1 fruit fly cellular context compared by ENCODE assay signal in genomic region chr2L:6648163-6648628, dm6.
TF ChIP-seq lines count a peak whose summit lies in the region.

No protein-coding gene starts in this region.

TF ChIP-seq in whole organism, embryonic, 481 proteins besides CTCF, POLR2A, EP300 and RAD21 (continued from another document and continues in another):
- peak; percentile 93 for TF ChIP-seq CG9932 (GFP tag; IDR thresholded peaks at IDR 0.05; lab: Robert Waterston, UW)
- TF ChIP-seq hbn (GFP tag; IDR thresholded peaks at IDR 0.05; lab: Robert Waterston, UW; ENCODE audit: partially characterized antibody): no peak
- TF ChIP-seq exex (tag; optimal IDR thresholded peaks at IDR 0.05; lab: Kevin White, UChicago): peak; percentile 81
- peak; percentile 95 for TF ChIP-seq CG18619 (GFP tag; optimal IDR thresholded peaks at IDR 0.05; lab: Kevin White, UChicago)
- TF ChIP-seq pfk (GFP tag; optimal IDR thresholded peaks at IDR 0.05; lab: Kevin White, UChicago): peak; percentile 56
- TF ChIP-seq HmgZ (tag; optimal IDR thresholded peaks at IDR 0.05; lab: Kevin White, UChicago): peak; percentile 98
- TF ChIP-seq hth (optimal IDR thresholded peaks at IDR 0.05; lab: Kevin White, UChicago): no peak
- TF ChIP-seq stwl (tag; optimal IDR thresholded peaks at IDR 0.05; lab: Kevin White, UChicago): peak; percentile 64
- TF ChIP-seq Hr51 (GFP tag; optimal IDR thresholded peaks at IDR 0.05; lab: Kevin White, UChicago): peak; percentile 91 to 97
- peak; percentile 94 for TF ChIP-seq CG13894 (tag; optimal IDR thresholded peaks at IDR 0.05; lab: Kevin White, UChicago)
- peak; percentile 88 for TF ChIP-seq CG5245 (GFP tag; optimal IDR thresholded peaks at IDR 0.05; lab: Kevin White, UChicago)
- TF ChIP-seq otp (GFP tag; IDR thresholded peaks at IDR 0.05; lab: Robert Waterston, UW): peak; percentile 82
- TF ChIP-seq org-1 (GFP tag; optimal IDR thresholded peaks at IDR 0.05; lab: Kevin White, UChicago): peak; percentile 94
- TF ChIP-seq tup (GFP tag; optimal IDR thresholded peaks at IDR 0.05; lab: Kevin White, UChicago): peak; percentile 83
- no peak for TF ChIP-seq Opbp (GFP tag; IDR thresholded peaks at IDR 0.05; lab: Robert Waterston, UW; ENCODE audit: partially characterized antibody)
- TF ChIP-seq CG7963 (GFP tag; IDR thresholded peaks at IDR 0.05; lab: Robert Waterston, UW; ENCODE audit: partially characterized antibody): no peak
- no peak; the same call in 3 of the 4 replicates for TF ChIP-seq Dll (GFP tag; IDR thresholded peaks at IDR 0.05; lab: Robert Waterston, UW; ENCODE audit: partially characterized antibody)
- TF ChIP-seq gcm (GFP tag; optimal IDR thresholded peaks at IDR 0.05; lab: Kevin White, UChicago): peak; percentile 93
- peak; percentile 93 for TF ChIP-seq CG11723 (GFP tag; optimal IDR thresholded peaks at IDR 0.05; lab: Kevin White, UChicago)
- TF ChIP-seq CG34376 (GFP tag; optimal IDR thresholded peaks at IDR 0.05; lab: Kevin White, UChicago): peak; percentile 95
- peak; percentile 95 for TF ChIP-seq Abd-B (GFP tag; optimal IDR thresholded peaks at IDR 0.05; lab: Kevin White, UChicago)
- no peak for TF ChIP-seq z (GFP tag; IDR thresholded peaks at IDR 0.05; lab: Robert Waterston, UW)
- TF ChIP-seq sug (tag; optimal IDR thresholded peaks at IDR 0.05; lab: Kevin White, UChicago): peak; percentile 95
- TF ChIP-seq Fer2 (tag; optimal IDR thresholded peaks at IDR 0.05; lab: Kevin White, UChicago): peak; percentile 92
- peak; percentile 89 for TF ChIP-seq tx (GFP tag; optimal IDR thresholded peaks at IDR 0.05; lab: Kevin White, UChicago)
- TF ChIP-seq Hr39 (optimal IDR thresholded peaks at IDR 0.05; lab: Kevin White, UChicago): no peak
- TF ChIP-seq HLH3B (GFP tag; IDR thresholded peaks at IDR 0.05; lab: Robert Waterston, UW): peak; percentile 89
- TF ChIP-seq CG15696 (tag; optimal IDR thresholded peaks at IDR 0.05; lab: Kevin White, UChicago): peak; percentile 96
- peak; percentile 95 for TF ChIP-seq Mad (GFP tag; optimal IDR thresholded peaks at IDR 0.05; lab: Kevin White, UChicago)
- peak; percentile 88 for TF ChIP-seq ems (GFP tag; optimal IDR thresholded peaks at IDR 0.05; lab: Kevin White, UChicago)
- peak; percentile 83 for TF ChIP-seq CG8089 (GFP tag; optimal IDR thresholded peaks at IDR 0.05; lab: Kevin White, UChicago)
- TF ChIP-seq jumu (GFP tag; optimal IDR thresholded peaks at IDR 0.05; lab: Kevin White, UChicago): peak; percentile 88
- TF ChIP-seq CG16779 (GFP tag; IDR thresholded peaks at IDR 0.05; lab: Robert Waterston, UW): peak; percentile 77
- TF ChIP-seq pho (GFP tag; optimal IDR thresholded peaks at IDR 0.05; lab: Kevin White, UChicago): peak; percentile 95
- TF ChIP-seq al (GFP tag; IDR thresholded peaks at IDR 0.05; lab: Robert Waterston, UW): peak; percentile 91
- peak; percentile 99 for TF ChIP-seq Med (GFP tag; lab: Kevin White, UChicago)
- TF ChIP-seq Fer1 (GFP tag; optimal IDR thresholded peaks at IDR 0.05; lab: Kevin White, UChicago): peak; percentile 97
- TF ChIP-seq CG33213 (GFP tag; optimal IDR thresholded peaks at IDR 0.05; lab: Kevin White, UChicago): peak; percentile 88
- peak; percentile 96 for TF ChIP-seq CG7556 (GFP tag; optimal IDR thresholded peaks at IDR 0.05; lab: Kevin White, UChicago)
- TF ChIP-seq CG3838 (GFP tag; optimal IDR thresholded peaks at IDR 0.05; lab: Kevin White, UChicago): peak; percentile 96
- TF ChIP-seq bcd (GFP tag; optimal IDR thresholded peaks at IDR 0.05; lab: Kevin White, UChicago): peak; percentile 96
- TF ChIP-seq bab2 (GFP tag; optimal IDR thresholded peaks at IDR 0.05; lab: Kevin White, UChicago): peak; percentile 93
- peak; percentile 96 for TF ChIP-seq dmrt99B (tag; optimal IDR thresholded peaks at IDR 0.05; lab: Kevin White, UChicago)
- peak; percentile 97 for TF ChIP-seq CG2120 (GFP tag; optimal IDR thresholded peaks at IDR 0.05; lab: Kevin White, UChicago)
- TF ChIP-seq bsh (GFP tag; optimal IDR thresholded peaks at IDR 0.05; lab: Kevin White, UChicago): peak; percentile 77 to 92
- TF ChIP-seq tin (GFP tag; optimal IDR thresholded peaks at IDR 0.05; lab: Kevin White, UChicago): peak; percentile 96
- TF ChIP-seq D19B (GFP tag; optimal IDR thresholded peaks at IDR 0.05; lab: Kevin White, UChicago): peak; percentile 91
- TF ChIP-seq E2f2 (GFP tag; IDR thresholded peaks at IDR 0.05; lab: Robert Waterston, UW): peak; percentile 80
- TF ChIP-seq gfzf (GFP tag; optimal IDR thresholded peaks at IDR 0.05; lab: Kevin White, UChicago): peak; percentile 15
- peak; percentile 97 for TF ChIP-seq CG9727 (GFP tag; optimal IDR thresholded peaks at IDR 0.05; lab: Kevin White, UChicago)
- TF ChIP-seq B-H2 (GFP tag; optimal IDR thresholded peaks at IDR 0.05; lab: Kevin White, UChicago): peak; percentile 95
- peak; percentile 48 for TF ChIP-seq crol (GFP tag; IDR thresholded peaks at IDR 0.05; lab: Robert Waterston, UW)
- TF ChIP-seq bigmax (GFP tag; optimal IDR thresholded peaks at IDR 0.05; lab: Kevin White, UChicago): no peak
- peak; percentile 89 for TF ChIP-seq H15 (GFP tag; IDR thresholded peaks at IDR 0.05; lab: Robert Waterston, UW)
- peak; percentile 96 for TF ChIP-seq Hr3 (GFP tag; optimal IDR thresholded peaks at IDR 0.05; lab: Kevin White, UChicago)
- TF ChIP-seq chinmo (GFP tag; IDR thresholded peaks at IDR 0.05; lab: Robert Waterston, UW; ENCODE audit: partially characterized antibody): no peak
- TF ChIP-seq Six4 (GFP tag; optimal IDR thresholded peaks at IDR 0.05; lab: Kevin White, UChicago): peak; percentile 93
- peak; percentile 89 for TF ChIP-seq CG32772 (GFP tag; IDR thresholded peaks at IDR 0.05; lab: Robert Waterston, UW)
- TF ChIP-seq CG15479 (GFP tag; optimal IDR thresholded peaks at IDR 0.05; lab: Kevin White, UChicago): peak; percentile 47
- TF ChIP-seq CG33557 (GFP tag; optimal IDR thresholded peaks at IDR 0.05; lab: Kevin White, UChicago): peak; percentile 89
- peak; percentile 80 for TF ChIP-seq Optix (GFP tag; IDR thresholded peaks at IDR 0.05; lab: Robert Waterston, UW)
- TF ChIP-seq CG8478 (optimal IDR thresholded peaks at IDR 0.05; lab: Kevin White, UChicago): no peak
- TF ChIP-seq CG18764 (GFP tag; optimal IDR thresholded peaks at IDR 0.05; lab: Kevin White, UChicago): peak; percentile 91
- peak; percentile 92 for TF ChIP-seq stc (GFP tag; IDR thresholded peaks at IDR 0.05; lab: Robert Waterston, UW)
- peak; percentile 81 for TF ChIP-seq Nf-YB (GFP tag; optimal IDR thresholded peaks at IDR 0.05; lab: Kevin White, UChicago)
- peak; percentile 96 for TF ChIP-seq tio (GFP tag; optimal IDR thresholded peaks at IDR 0.05; lab: Kevin White, UChicago)
- peak; percentile 89 for TF ChIP-seq cato (GFP tag; optimal IDR thresholded peaks at IDR 0.05; lab: Kevin White, UChicago; ENCODE audit: borderline replicate concordance)
- no peak for TF ChIP-seq CG2129 (GFP tag; IDR thresholded peaks at IDR 0.05; lab: Robert Waterston, UW; ENCODE audit: partially characterized antibody)
- TF ChIP-seq Pdp1 (GFP tag; optimal IDR thresholded peaks at IDR 0.05; lab: Kevin White, UChicago): peak; percentile 66 to 94
- TF ChIP-seq CkIIα-i1 (GFP tag; IDR thresholded peaks at IDR 0.05; lab: Robert Waterston, UW): peak; percentile 75
- peak; percentile 94 for TF ChIP-seq esg (GFP tag; conservative IDR thresholded peaks at IDR 0.05; lab: Robert Waterston, UW)
- TF ChIP-seq BEAF-32 (GFP tag; optimal IDR thresholded peaks at IDR 0.05; lab: Kevin White, UChicago): peak; percentile 46
- TF ChIP-seq Dbx (GFP tag; IDR thresholded peaks at IDR 0.05; lab: Robert Waterston, UW): peak; percentile 94
- peak; percentile 95 for TF ChIP-seq CG17359 (tag; optimal IDR thresholded peaks at IDR 0.05; lab: Kevin White, UChicago)
- TF ChIP-seq MTF-1 (GFP tag; optimal IDR thresholded peaks at IDR 0.05; lab: Kevin White, UChicago; ENCODE audit: borderline replicate concordance): peak; percentile 82
- peak; percentile 72 for TF ChIP-seq Myb (GFP tag; optimal IDR thresholded peaks at IDR 0.05; lab: Kevin White, UChicago)
- TF ChIP-seq CoRest (tag; optimal IDR thresholded peaks at IDR 0.05; lab: Kevin White, UChicago): peak; percentile 98
- peak; percentile 94 for TF ChIP-seq zfh2 (GFP tag; optimal IDR thresholded peaks at IDR 0.05; lab: Kevin White, UChicago)
- peak; percentile 95 for TF ChIP-seq CG18262 (tag; optimal IDR thresholded peaks at IDR 0.05; lab: Kevin White, UChicago)
- TF ChIP-seq CG7839 (tag; optimal IDR thresholded peaks at IDR 0.05; lab: Kevin White, UChicago): peak; percentile 97
- TF ChIP-seq trh (GFP tag; optimal IDR thresholded peaks at IDR 0.05; lab: Kevin White, UChicago): peak; percentile 94
- TF ChIP-seq CG8359 (GFP tag; optimal IDR thresholded peaks at IDR 0.05; lab: Kevin White, UChicago; ENCODE audit: borderline replicate concordance): peak; percentile 85
- peak; percentile 95 for TF ChIP-seq slbo (GFP tag; IDR thresholded peaks at IDR 0.05; lab: Robert Waterston, UW)
- peak; percentile 94 for TF ChIP-seq CG10654 (GFP tag; optimal IDR thresholded peaks at IDR 0.05; lab: Kevin White, UChicago)
- TF ChIP-seq ro (GFP tag; IDR thresholded peaks at IDR 0.05; lab: Robert Waterston, UW): peak; percentile 80
- TF ChIP-seq Rx (GFP tag; IDR thresholded peaks at IDR 0.05; lab: Robert Waterston, UW): peak; percentile 80
- peak; percentile 85 for TF ChIP-seq CG17186 (GFP tag; optimal IDR thresholded peaks at IDR 0.05; lab: Kevin White, UChicago)
- TF ChIP-seq Neu2 (GFP tag; optimal IDR thresholded peaks at IDR 0.05; lab: Kevin White, UChicago; ENCODE audit: borderline replicate concordance): peak; percentile 6
- peak; percentile 97 for TF ChIP-seq lilli (GFP tag; optimal IDR thresholded peaks at IDR 0.05; lab: Kevin White, UChicago)
- TF ChIP-seq CG9797 (GFP tag; optimal IDR thresholded peaks at IDR 0.05; lab: Kevin White, UChicago): peak; percentile 35
- TF ChIP-seq CG11093 (GFP tag; IDR thresholded peaks at IDR 0.05; lab: Robert Waterston, UW): peak; percentile 80
- TF ChIP-seq klu (GFP tag; IDR thresholded peaks at IDR 0.05; lab: Robert Waterston, UW): peak; percentile 89
- TF ChIP-seq CG9215 (GFP tag; IDR thresholded peaks at IDR 0.05; lab: Robert Waterston, UW): peak; percentile 93
- TF ChIP-seq CG12236 (GFP tag; optimal IDR thresholded peaks at IDR 0.05; lab: Kevin White, UChicago): peak; percentile 85
- TF ChIP-seq CG11085 (GFP tag; IDR thresholded peaks at IDR 0.05; lab: Robert Waterston, UW): peak; percentile 83
- TF ChIP-seq GATAe (GFP tag; conservative IDR thresholded peaks at IDR 0.05; lab: Robert Waterston, UW): peak; percentile 86
- peak; percentile 93 for TF ChIP-seq mam (GFP tag; optimal IDR thresholded peaks at IDR 0.05; lab: Kevin White, UChicago)
- peak; percentile 90 for TF ChIP-seq CG15514 (GFP tag; optimal IDR thresholded peaks at IDR 0.05; lab: Kevin White, UChicago)
- no peak for TF ChIP-seq CG42726 (GFP tag; IDR thresholded peaks at IDR 0.05; lab: Robert Waterston, UW; ENCODE audit: partially characterized antibody)
- peak; percentile 83 for TF ChIP-seq p53 (GFP tag; optimal IDR thresholded peaks at IDR 0.05; lab: Kevin White, UChicago)
- TF ChIP-seq mirr (GFP tag; optimal IDR thresholded peaks at IDR 0.05; lab: Kevin White, UChicago): peak; percentile 87
- no peak for TF ChIP-seq bbx (GFP tag; IDR thresholded peaks at IDR 0.05; lab: Robert Waterston, UW; ENCODE audit: partially characterized antibody)
- TF ChIP-seq dm (GFP tag; optimal IDR thresholded peaks at IDR 0.05; lab: Kevin White, UChicago): peak; percentile 88
- peak; percentile 98 for TF ChIP-seq CG13775 (GFP tag; optimal IDR thresholded peaks at IDR 0.05; lab: Kevin White, UChicago)
- TF ChIP-seq nau (GFP tag; optimal IDR thresholded peaks at IDR 0.05; lab: Kevin White, UChicago): peak; percentile 93
- peak; percentile 82 for TF ChIP-seq CG1603 (tag; optimal IDR thresholded peaks at IDR 0.05; lab: Kevin White, UChicago)
- peak; percentile 83 for TF ChIP-seq wdn (GFP tag; IDR thresholded peaks at IDR 0.05; lab: Robert Waterston, UW)
- TF ChIP-seq CG2712 (tag; optimal IDR thresholded peaks at IDR 0.05; lab: Kevin White, UChicago): peak; percentile 96
- TF ChIP-seq Hey (tag; optimal IDR thresholded peaks at IDR 0.05; lab: Kevin White, UChicago): no peak
- TF ChIP-seq en (GFP tag; optimal IDR thresholded peaks at IDR 0.05; lab: Kevin White, UChicago): peak; percentile 90
- no peak for TF ChIP-seq unc-4 (GFP tag; IDR thresholded peaks at IDR 0.05; lab: Robert Waterston, UW; ENCODE audit: partially characterized antibody)
- peak; percentile 84 for TF ChIP-seq Taf1 (GFP tag; IDR thresholded peaks at IDR 0.05; lab: Robert Waterston, UW)
- TF ChIP-seq Camta (GFP tag; optimal IDR thresholded peaks at IDR 0.05; lab: Kevin White, UChicago): peak; percentile 94
- TF ChIP-seq onecut (GFP tag; IDR thresholded peaks at IDR 0.05; lab: Robert Waterston, UW): peak; percentile 83
- peak; percentile 86 for TF ChIP-seq CG9609 (GFP tag; optimal IDR thresholded peaks at IDR 0.05; lab: Kevin White, UChicago)
- TF ChIP-seq CG12104 (GFP tag; optimal IDR thresholded peaks at IDR 0.05; lab: Kevin White, UChicago): peak; percentile 97
- peak; percentile 77 for TF ChIP-seq CG9876 (GFP tag; optimal IDR thresholded peaks at IDR 0.05; lab: Kevin White, UChicago)
- peak; percentile 89 for TF ChIP-seq B-H1 (GFP tag; IDR thresholded peaks at IDR 0.05; lab: Robert Waterston, UW)
- TF ChIP-seq CG14050 (GFP tag; IDR thresholded peaks at IDR 0.05; lab: Robert Waterston, UW): peak; percentile 90
- TF ChIP-seq zen2 (GFP tag; IDR thresholded peaks at IDR 0.05; lab: Robert Waterston, UW; ENCODE audit: partially characterized antibody): no peak
- peak; percentile 96 for TF ChIP-seq CG10209 (GFP tag; optimal IDR thresholded peaks at IDR 0.05; lab: Kevin White, UChicago)
- peak; percentile 89 for TF ChIP-seq kah (GFP tag; optimal IDR thresholded peaks at IDR 0.05; lab: Kevin White, UChicago)
- peak in 1 of 2 experiments; percentile 92 for TF ChIP-seq Eip74EF (GFP tag; optimal IDR thresholded peaks at IDR 0.05; lab: Kevin White, UChicago)
- peak; percentile 87 for TF ChIP-seq CG4617 (GFP tag; optimal IDR thresholded peaks at IDR 0.05; lab: Kevin White, UChicago; ENCODE audit: borderline replicate concordance)
- no peak for TF ChIP-seq HLHmδ (GFP tag; optimal IDR thresholded peaks at IDR 0.05; lab: Kevin White, UChicago)
- no peak for TF ChIP-seq Tbp (GFP tag; optimal IDR thresholded peaks at IDR 0.05; lab: Kevin White, UChicago)
- no peak for TF ChIP-seq yki (optimal IDR thresholded peaks at IDR 0.05; lab: Kevin White, UChicago)
- peak; percentile 92 for TF ChIP-seq CG17385 (GFP tag; optimal IDR thresholded peaks at IDR 0.05; lab: Kevin White, UChicago)
- no peak for TF ChIP-seq fru (optimal IDR thresholded peaks at IDR 0.05; lab: Kevin White, UChicago)
- TF ChIP-seq twi (tag; optimal IDR thresholded peaks at IDR 0.05; lab: Kevin White, UChicago): peak; percentile 92
